Worm (Caenorhabditis elegans) whole organism, early embryonic: ENCODE data around the gene Y58A7A.4.

ENCODE experiments used
- ama-1 ChIP-seq: fragments of 150-350 bp; optimal IDR thresholded peaks from 2 replicates; lab custom pipeline; 2014
- ceh-13 ChIP-seq: fragments of 200-800 bp; sonication (Bioruptor generic); optimal IDR thresholded peaks from 2 replicates; lab custom pipeline; 2018; ENCODE audit warnings: mild to moderate bottlenecking, missing genetic modification characterization, missing compliant biosample characterization
- sea-1 ChIP-seq: fragments of 200-800 bp; sonication (Bioruptor generic); conservative IDR thresholded peaks from 2 replicates; pipeline ENCODE4 v1.3.6; 2022; ENCODE audit warnings: missing genetic modification characterization, missing compliant biosample characterization

DNA sequence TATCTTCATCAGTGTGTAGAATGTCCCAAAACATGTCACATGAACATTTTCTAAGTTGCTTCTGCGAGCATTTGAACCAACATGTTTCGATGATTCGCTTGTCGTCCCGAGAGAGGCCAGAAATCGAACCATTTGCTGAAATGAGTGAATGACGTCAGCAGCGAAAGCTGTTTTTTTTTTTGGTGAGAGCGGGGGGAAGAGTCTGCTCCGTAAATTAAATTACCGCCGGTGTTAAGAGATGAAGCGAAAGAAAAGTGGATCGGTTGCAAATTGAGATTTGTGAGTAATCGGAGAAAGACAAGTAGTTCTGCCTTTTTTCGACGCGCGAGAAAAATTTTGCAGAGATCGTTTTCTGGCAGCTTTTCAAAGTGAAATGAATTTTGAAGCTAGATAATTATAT lies 3.5 kb upstream of the Y58A7A.4 start:
- no peak for TF ChIP-seq ama-1
- TF ChIP-seq ceh-13 (GFP tag; lab: Kevin White, UChicago): no peak
- TF ChIP-seq sea-1 (GFP tag; lab: Robert Waterston, UW): no peak
